Fruit fly (Drosophila melanogaster) S2 (cell line): ENCODE data around the gene Rab3-GAP.
A peak's percentile ranks its signal among the peaks of the same experiment; 100 is the strongest.

Experiments
- CG8478 ChIP-seq: fragments of >200 bp; optimal IDR thresholded peaks from 2 replicates; lab custom pipeline; 2018
- CTCF ChIP-seq, 2 experiments: fragments of >200 bp; optimal IDR thresholded peaks; 2 replicates each; lab custom pipeline; 2018

The Rab3-GAP gene

dm6 chr2L:12085010-12085409, 22.0 kb upstream of the Rab3-GAP start:
- TF ChIP-seq CG8478 (lab: Kevin White, UChicago) (no peak), CTCF (optimal IDR thresholded peaks at IDR 0.05; lab: Kevin White, UChicago) (no peak)

DNA sequence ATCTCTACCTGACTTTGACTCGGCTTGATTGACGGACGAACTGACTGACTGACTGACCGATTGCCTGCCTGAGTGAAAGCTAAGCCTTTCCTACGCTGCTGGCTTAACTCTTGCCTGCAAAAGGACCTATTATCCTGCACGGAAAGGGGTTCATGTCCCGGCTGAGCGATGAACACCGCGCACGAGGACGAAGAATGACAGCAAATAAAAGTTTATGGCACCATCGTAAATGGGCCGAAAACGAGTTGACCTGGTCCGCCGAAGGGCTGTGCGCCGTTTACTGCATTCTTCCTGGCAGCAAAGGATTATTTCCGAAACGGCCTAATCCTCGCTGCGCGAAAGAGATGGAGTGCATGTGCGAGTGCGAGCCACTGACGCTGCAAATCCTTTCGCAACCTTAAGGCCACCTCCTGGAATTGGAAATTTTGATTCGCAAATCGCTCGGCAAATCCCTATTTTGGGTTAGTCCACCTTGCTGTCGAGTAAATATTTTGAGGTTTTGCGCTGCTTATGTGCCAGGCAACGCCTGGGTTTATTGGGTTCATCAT, 18.2 kb upstream of the Rab3-GAP start:
- TF ChIP-seq CG8478 (lab: Kevin White, UChicago) (no peak), CTCF (optimal IDR thresholded peaks at IDR 0.05; lab: Kevin White, UChicago) (no peak)

- TF ChIP-seq CTCF (optimal IDR thresholded peaks at IDR 0.05; lab: Kevin White, UChicago) (no peak), CG8478 (lab: Kevin White, UChicago) (no peak)
Observed at dm6 chr2L:12079827-12080381, 16.9 kb upstream of the Rab3-GAP start.

- TF ChIP-seq CG8478 (lab: Kevin White, UChicago) (no peak), CTCF (optimal IDR thresholded peaks at IDR 0.05; lab: Kevin White, UChicago) (no peak)
Observed at dm6 chr2L:12078695-12079094, 15.7 kb upstream of the Rab3-GAP start.

DNA sequence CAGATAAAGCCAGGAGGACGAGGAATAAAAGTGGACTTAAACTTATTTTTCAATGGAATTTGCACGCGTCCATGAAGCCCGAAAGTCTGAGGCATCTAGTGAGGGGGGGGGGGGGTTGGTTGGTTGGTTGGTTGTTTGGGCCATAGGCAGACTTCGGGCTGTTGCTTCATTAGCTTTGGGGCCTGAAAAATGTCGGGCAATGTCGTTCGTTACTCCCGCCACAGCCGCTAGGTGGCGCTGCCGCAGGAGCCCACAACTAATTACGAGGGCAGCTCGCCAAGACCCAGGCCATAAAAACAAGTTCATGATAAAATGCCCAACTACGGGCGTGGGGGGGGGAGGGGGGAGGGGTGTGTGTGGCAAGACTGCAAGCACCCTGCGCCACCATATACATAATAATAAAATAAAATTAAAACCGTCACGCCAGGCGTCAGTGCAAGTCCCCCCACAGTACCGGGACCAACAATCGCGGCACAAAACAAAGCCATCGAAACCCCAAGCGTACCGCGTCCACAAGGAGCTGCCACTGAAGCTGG, 15.2 kb upstream of the Rab3-GAP start:
- no peak for TF ChIP-seq CG8478 (lab: Kevin White, UChicago)
- TF ChIP-seq CTCF (optimal IDR thresholded peaks at IDR 0.05; lab: Kevin White, UChicago) = peak; percentile 73 to 77

- TF ChIP-seq CTCF (optimal IDR thresholded peaks at IDR 0.05; lab: Kevin White, UChicago) (no peak), CG8478 (lab: Kevin White, UChicago) (no peak)
Observed at dm6 chr2L:12075850-12076249, 12.9 kb upstream of the Rab3-GAP start, which contains the start of gene CG14947. TSS of gene CG14947 (plus strand) at chr2L:12076100.

dm6 chr2L:12066617-12067251, 3.8 kb upstream of the Rab3-GAP start, which contains the start of gene firl:
TSS of gene firl (minus strand) at chr2L:12066775.
- TF ChIP-seq CG8478 (lab: Kevin White, UChicago) (no peak), CTCF (optimal IDR thresholded peaks at IDR 0.05; lab: Kevin White, UChicago) (no peak)

- TF ChIP-seq CTCF (optimal IDR thresholded peaks at IDR 0.05; lab: Kevin White, UChicago) (no peak), CG8478 (lab: Kevin White, UChicago) (no peak)
Observed at dm6 chr2L:12065683-12066386, 2.9 kb upstream of the Rab3-GAP start.

DNA sequence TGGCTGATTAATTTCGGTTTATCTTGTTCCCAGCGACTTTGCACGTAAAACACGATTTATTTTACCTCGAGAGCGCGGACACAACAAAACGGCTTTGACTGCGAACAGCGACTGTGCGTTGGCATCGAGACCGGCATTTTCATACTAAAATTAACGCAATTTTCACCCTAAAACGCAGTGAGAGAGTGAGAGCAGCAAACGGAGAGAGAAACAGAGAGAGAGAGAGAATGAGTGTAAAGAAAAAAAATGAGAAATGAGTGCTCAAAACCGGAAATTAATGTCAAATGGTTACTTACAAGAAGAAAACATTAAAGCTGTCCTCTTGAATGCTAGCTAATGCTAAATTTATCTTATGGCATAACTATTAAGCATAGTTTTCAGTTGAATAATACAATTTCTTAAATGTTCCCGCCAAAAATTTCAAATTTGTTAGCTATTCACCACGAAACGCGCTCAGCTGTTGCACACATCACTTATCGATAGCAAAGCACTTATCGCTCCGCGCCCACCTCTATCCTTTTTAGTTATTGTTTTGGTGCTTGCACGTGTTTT, 7.1 kb downstream of the Rab3-GAP start, which contains the start of the genes JhI-21, RpL7-like and CG34164:
Gene JhI-21, minus strand, starts transcription at position 206 of the 552 bp plus-strand sequence.
Gene RpL7-like, plus strand, starts transcription at position 490 of the 552 bp plus-strand sequence.
Gene CG34164, plus strand, starts transcription at position 512 of the 552 bp plus-strand sequence.
- TF ChIP-seq CTCF (optimal IDR thresholded peaks at IDR 0.05; lab: Kevin White, UChicago) (no peak), CG8478 (lab: Kevin White, UChicago) (no peak)

dm6 chr2L:12053365-12053764, 9.6 kb downstream of the Rab3-GAP start:
- TF ChIP-seq CTCF (optimal IDR thresholded peaks at IDR 0.05; lab: Kevin White, UChicago) = no peak
- TF ChIP-seq CG8478 (lab: Kevin White, UChicago) = no peak

DNA sequence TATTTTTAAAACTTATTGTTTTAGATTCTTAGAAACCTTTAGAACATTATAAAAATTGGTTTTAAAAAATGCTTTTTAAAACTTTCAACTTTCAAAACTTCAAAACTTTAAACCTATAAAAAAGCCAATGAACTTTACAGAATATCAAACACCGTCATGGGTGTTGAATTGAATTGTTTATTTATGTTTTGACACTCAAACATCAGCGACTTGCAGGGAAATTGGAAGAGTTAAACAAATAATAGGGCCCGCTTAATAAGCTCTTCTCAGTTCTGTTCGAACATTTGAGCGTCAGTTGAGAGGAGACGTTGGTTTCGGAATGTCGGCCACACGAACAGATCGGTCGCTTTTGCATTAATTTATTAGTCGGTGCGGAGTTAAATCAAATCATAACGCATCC, 13.9 kb downstream of the Rab3-GAP start, which contains the start of gene PLCXD:
Gene PLCXD, plus strand, starts transcription at position 286 of the 400 bp plus-strand sequence.
- TF ChIP-seq CG8478 (lab: Kevin White, UChicago) (no peak), CTCF (optimal IDR thresholded peaks at IDR 0.05; lab: Kevin White, UChicago) (no peak)

DNA sequence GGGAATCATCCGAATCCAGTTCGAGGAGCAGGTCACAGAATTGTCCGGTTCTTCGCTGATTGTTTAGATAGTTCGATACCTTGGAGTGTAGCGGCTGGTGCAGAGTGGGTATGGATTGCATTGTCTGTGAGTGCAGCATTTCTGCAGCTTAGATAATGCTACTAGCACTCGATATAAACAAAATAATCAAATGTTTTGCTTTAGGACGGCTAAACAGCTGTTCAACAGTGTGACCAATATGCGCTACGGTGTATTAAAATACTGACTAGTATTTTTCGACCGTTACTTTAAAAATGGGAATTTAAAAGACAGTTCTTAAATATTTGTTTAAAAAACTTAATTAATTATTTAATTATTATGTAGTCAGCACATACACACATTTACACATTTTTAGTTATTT, 14.3 kb downstream of the Rab3-GAP start, which contains the start of gene Plzf:
Gene Plzf, minus strand, starts transcription at position 196 of the 400 bp plus-strand sequence.
- TF ChIP-seq CTCF (optimal IDR thresholded peaks at IDR 0.05; lab: Kevin White, UChicago) = no peak
- no peak for TF ChIP-seq CG8478 (lab: Kevin White, UChicago)

dm6 chr2L:12046856-12047230, 16.1 kb downstream of the Rab3-GAP start:
- TF ChIP-seq CG8478 (lab: Kevin White, UChicago) (no peak), CTCF (optimal IDR thresholded peaks at IDR 0.05; lab: Kevin White, UChicago) (no peak)
